Worm (Caenorhabditis elegans) whole organism, L3 larva: Measurements from ENCODE around the gene arrd-23.

Experiments
- R02D3.7 ChIP-seq: fragments of 150-350 bp; optimal IDR thresholded peaks from 2 replicates; lab custom pipeline; 2014; ENCODE audit warnings: missing biosample characterization, missing genetic modification characterization
- ZK546.5 ChIP-seq: sonication (generic microtip); optimal IDR thresholded peaks from 2 replicates; lab custom pipeline; 2017; ENCODE audit warnings: missing biosample characterization, missing genetic modification characterization
- aly-2 ChIP-seq: fragments of 150-350 bp; optimal IDR thresholded peaks from 2 replicates; lab custom pipeline; 2014; ENCODE audit warnings: missing biosample characterization, missing genetic modification characterization
- ama-1 ChIP-seq: fragments of 150-350 bp; optimal IDR thresholded peaks from 2 replicates; lab custom pipeline; 2018
- ceh-16 ChIP-seq: sonication (generic microtip); optimal IDR thresholded peaks from 2 replicates; lab custom pipeline; 2017; ENCODE audit warnings: missing biosample characterization, missing genetic modification characterization
- ceh-9 ChIP-seq: sonication (generic microtip); optimal IDR thresholded peaks from 2 replicates; lab custom pipeline; 2018; ENCODE audit warnings: missing biosample characterization, missing genetic modification characterization
- daf-12 ChIP-seq: fragments of 150-350 bp; optimal IDR thresholded peaks from 2 replicates; lab custom pipeline; 2014; ENCODE audit warnings: missing biosample characterization, missing genetic modification reagents, missing genetic modification characterization
- egl-27 ChIP-seq: sonication (generic microtip); optimal IDR thresholded peaks from 4 replicates; lab custom pipeline; 2017; ENCODE audit warnings: missing biosample characterization, missing genetic modification reagents, missing genetic modification characterization
- egl-5 ChIP-seq: fragments of 150-350 bp; optimal IDR thresholded peaks from 2 replicates; lab custom pipeline; 2017; ENCODE audit warnings: missing biosample characterization, missing genetic modification reagents, missing genetic modification characterization, inconsistent platforms
- elt-1 ChIP-seq: fragments of 150-350 bp; optimal IDR thresholded peaks from 2 replicates; lab custom pipeline; 2014; ENCODE audit warnings: missing biosample characterization, missing genetic modification characterization
- elt-2 ChIP-seq: sonication (generic microtip); optimal IDR thresholded peaks from 2 replicates; lab custom pipeline; 2016; ENCODE audit warnings: missing genetic modification reagents, mild to moderate bottlenecking, missing genetic modification characterization, missing compliant biosample characterization
- eor-1 ChIP-seq, 2 experiments: fragments of 150-350 bp; optimal IDR thresholded peaks; 2 replicates each; lab custom pipeline; 2014 to 2018; ENCODE audit warnings: missing biosample characterization in 2 of 2, missing genetic modification characterization in 2 of 2
- fkh-2 ChIP-seq: fragments of 150-350 bp; optimal IDR thresholded peaks from 2 replicates; lab custom pipeline; 2014; ENCODE audit warnings: missing biosample characterization, missing genetic modification reagents, missing genetic modification characterization
- fos-1 ChIP-seq: fragments of 150-350 bp; optimal IDR thresholded peaks from 2 replicates; lab custom pipeline; 2014; ENCODE audit warnings: missing biosample characterization, missing genetic modification characterization
- jun-1 ChIP-seq: fragments of 150-350 bp; optimal IDR thresholded peaks from 2 replicates; lab custom pipeline; 2014; ENCODE audit warnings: missing biosample characterization, missing genetic modification reagents, missing genetic modification characterization
- lin-39 ChIP-seq: fragments of 150-350 bp; optimal IDR thresholded peaks from 2 replicates; lab custom pipeline; 2018; ENCODE audit warnings: missing biosample characterization, missing genetic modification reagents, missing genetic modification characterization
- lsy-12 ChIP-seq: sonication (generic microtip); optimal IDR thresholded peaks from 2 replicates; lab custom pipeline; 2016; ENCODE audit warnings: mild to moderate bottlenecking, missing genetic modification characterization, missing compliant biosample characterization
- mdl-1 ChIP-seq: fragments of 150-350 bp; optimal IDR thresholded peaks from 2 replicates; lab custom pipeline; 2014; ENCODE audit warnings: missing biosample characterization, missing genetic modification characterization
- mml-1 ChIP-seq: fragments of 150-350 bp; sonication (generic microtip); optimal IDR thresholded peaks from 3 replicates; lab custom pipeline; 2014; ENCODE audit warnings: missing biosample characterization, missing genetic modification characterization
- nfya-1 ChIP-seq: sonication (generic microtip); optimal IDR thresholded peaks from 2 replicates; lab custom pipeline; 2017; ENCODE audit warnings: missing genetic modification characterization, mild to moderate bottlenecking, missing compliant biosample characterization, antibody characterized with exemption, moderate library complexity; ENCODE audit not compliant: insufficient read depth
- nhr-12 ChIP-seq: fragments of 150-350 bp; optimal IDR thresholded peaks from 2 replicates; lab custom pipeline; 2014; ENCODE audit warnings: missing biosample characterization, missing genetic modification characterization
- nhr-23 ChIP-seq: fragments of 150-350 bp; optimal IDR thresholded peaks from 2 replicates; lab custom pipeline; 2014; ENCODE audit warnings: missing biosample characterization, missing genetic modification reagents, missing genetic modification characterization
- nhr-237 ChIP-seq: fragments of 150-350 bp; optimal IDR thresholded peaks from 2 replicates; lab custom pipeline; 2014; ENCODE audit warnings: missing biosample characterization, missing genetic modification characterization
- nhr-25 ChIP-seq: sonication (generic microtip); optimal IDR thresholded peaks from 2 replicates; lab custom pipeline; 2017; ENCODE audit warnings: missing biosample characterization, missing genetic modification characterization
- nhr-43 ChIP-seq: sonication (generic microtip); optimal IDR thresholded peaks from 2 replicates; lab custom pipeline; 2016; ENCODE audit warnings: mild to moderate bottlenecking, missing genetic modification characterization, missing compliant biosample characterization; ENCODE audit not compliant: poor library complexity, severe bottlenecking
- nhr-67 ChIP-seq: fragments of 150-350 bp; optimal IDR thresholded peaks from 2 replicates; lab custom pipeline; 2014; ENCODE audit warnings: missing biosample characterization, missing genetic modification characterization
- nhr-76 ChIP-seq: fragments of 150-350 bp; sonication (generic microtip); optimal IDR thresholded peaks from 5 replicates; lab custom pipeline; 2014; ENCODE audit warnings: missing biosample characterization, missing genetic modification characterization
- nhr-77 ChIP-seq: fragments of 150-350 bp; optimal IDR thresholded peaks from 2 replicates; lab custom pipeline; 2014; ENCODE audit warnings: missing biosample characterization, missing genetic modification characterization
- pha-4 ChIP-seq: fragments of 150-350 bp; optimal IDR thresholded peaks from 2 replicates; lab custom pipeline; 2014; ENCODE audit warnings: missing biosample characterization, missing genetic modification reagents, missing genetic modification characterization
- pqm-1 ChIP-seq: fragments of 150-350 bp; optimal IDR thresholded peaks from 2 replicates; lab custom pipeline; 2017; ENCODE audit warnings: missing biosample characterization, missing genetic modification characterization, inconsistent platforms
- sea-2 ChIP-seq: fragments of 150-350 bp; sonication (generic microtip); optimal IDR thresholded peaks from 4 replicates; lab custom pipeline; 2014; ENCODE audit warnings: missing biosample characterization, missing genetic modification reagents, missing genetic modification characterization
- skn-1 ChIP-seq: fragments of 150-350 bp; optimal IDR thresholded peaks from 2 replicates; lab custom pipeline; 2014; ENCODE audit warnings: missing biosample characterization, missing genetic modification characterization
- unc-39 ChIP-seq: sonication (generic microtip); optimal IDR thresholded peaks from 4 replicates; lab custom pipeline; 2017; ENCODE audit warnings: missing biosample characterization, missing genetic modification characterization
- zag-1 ChIP-seq: fragments of 150-350 bp; optimal IDR thresholded peaks from 2 replicates; lab custom pipeline; 2014; ENCODE audit warnings: missing biosample characterization, missing genetic modification characterization
- ztf-11 ChIP-seq: fragments of 150-350 bp; optimal IDR thresholded peaks from 2 replicates; lab custom pipeline; 2014; ENCODE audit warnings: missing biosample characterization, missing genetic modification characterization
- ztf-4 ChIP-seq: fragments of 150-350 bp; optimal IDR thresholded peaks from 2 replicates; lab custom pipeline; 2014; ENCODE audit warnings: missing biosample characterization, missing genetic modification characterization

The arrd-23 gene

DNA sequence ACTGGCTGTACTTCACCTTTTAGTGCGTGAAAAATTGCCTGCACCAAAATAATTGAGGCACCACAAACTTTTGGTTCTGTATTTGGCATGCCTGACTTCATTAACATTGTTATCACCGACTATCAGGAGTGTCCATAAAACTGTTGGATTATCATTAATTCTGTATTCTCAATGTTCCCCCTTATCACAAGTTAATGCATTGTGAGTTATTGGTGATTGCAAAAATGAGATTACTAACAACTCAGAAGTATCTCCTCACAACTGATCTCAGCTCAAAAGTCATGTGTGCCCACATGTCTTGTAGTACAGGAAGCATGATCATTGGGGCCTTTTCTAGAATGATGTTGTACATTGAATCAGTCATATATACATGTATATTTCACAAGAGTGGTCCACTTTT lies at the start of gene arrd-23:
Gene arrd-23, plus strand, starts transcription at position 301 of the 400 bp plus-strand sequence.
- TF ChIP-seq zag-1 (tag; lab: Kevin White, UChicago) (no peak), ceh-16 (no peak), jun-1 (no peak), ama-1 (lab: Kevin White, UChicago) (no peak), nhr-67 (no peak), nhr-76 (tag; lab: Kevin White, UChicago) (no peak), unc-39 (tag; lab: Kevin White, UChicago) (no peak), aly-2 (tag; lab: Kevin White, UChicago) (no peak), mdl-1 (tag; lab: Kevin White, UChicago) (no peak), nhr-12 (tag; lab: Kevin White, UChicago) (no peak), lin-39 (tag; lab: Kevin White, UChicago) (no peak), nhr-25 (no peak), sea-2 (GFP tag; lab: Kevin White, UChicago) (no peak), elt-1 (tag; lab: Kevin White, UChicago) (no peak), daf-12 (tag; lab: Kevin White, UChicago) (no peak), mml-1 (tag; lab: Kevin White, UChicago) (no peak), elt-2 (tag; lab: Kevin White, UChicago) (no peak), eor-1 (tag; optimal IDR thresholded peaks at IDR 0.05; lab: Kevin White, UChicago) (no peak), nhr-77 (tag; lab: Kevin White, UChicago) (no peak), ztf-4 (no peak)

ce11 chrX:4840653-4841052 lies 45.1 kb upstream of the arrd-23 start:
- TF ChIP-seq lsy-12 (tag; lab: Kevin White, UChicago) (no peak), nhr-43 (tag; lab: Kevin White, UChicago) (no peak), zag-1 (tag; lab: Kevin White, UChicago) (no peak), nhr-237 (tag; lab: Kevin White, UChicago) (no peak), pha-4 (tag; lab: Kevin White, UChicago) (no peak), pqm-1 (tag; lab: Kevin White, UChicago) (no peak), mml-1 (tag; lab: Kevin White, UChicago) (no peak)

DNA sequence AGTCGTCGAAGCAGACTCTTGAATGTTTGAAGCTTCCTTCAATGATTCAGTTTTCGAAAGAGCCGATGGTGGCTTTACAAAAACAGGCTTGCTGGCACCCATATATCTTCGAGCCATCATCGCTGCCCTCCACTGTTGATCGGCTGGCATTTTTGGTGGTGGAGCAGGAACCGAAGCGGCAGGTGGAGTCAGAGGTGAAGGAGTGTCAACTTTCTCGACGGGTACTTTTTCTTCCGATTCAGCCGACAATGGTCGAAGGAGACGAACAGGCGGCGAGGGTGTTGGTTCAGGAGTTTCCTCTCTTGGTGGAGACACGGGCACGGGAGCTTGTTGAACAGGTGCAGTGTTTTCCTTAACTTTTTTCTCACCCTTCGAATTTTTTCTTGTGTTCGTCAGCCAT lies 43.4 kb upstream of the arrd-23 start:
- TF ChIP-seq fos-1 (tag; lab: Kevin White, UChicago) (no peak), fkh-2 (tag; lab: Kevin White, UChicago) (no peak), lsy-12 (tag; lab: Kevin White, UChicago) (no peak), aly-2 (tag; lab: Kevin White, UChicago) (no peak), unc-39 (tag; lab: Kevin White, UChicago) (no peak), nfya-1 (no peak), nhr-23 (tag; lab: Kevin White, UChicago) (no peak), ZK546.5 (tag; lab: Kevin White, UChicago) (no peak)

- TF ChIP-seq R02D3.7 (tag; lab: Kevin White, UChicago) (no peak), nhr-23 (tag; lab: Kevin White, UChicago) (no peak), zag-1 (tag; lab: Kevin White, UChicago) (no peak), sea-2 (GFP tag; lab: Kevin White, UChicago) (no peak), skn-1 (tag; lab: Kevin White, UChicago) (no peak), nhr-76 (tag; lab: Kevin White, UChicago) (no peak), pqm-1 (tag; lab: Kevin White, UChicago) (no peak), ceh-9 (tag; lab: Kevin White, UChicago) (no peak)
- TF ChIP-seq, all 47 proteins: peak for 0
Observed at ce11 chrX:4844765-4845164, 41.0 kb upstream of the arrd-23 start.

DNA sequence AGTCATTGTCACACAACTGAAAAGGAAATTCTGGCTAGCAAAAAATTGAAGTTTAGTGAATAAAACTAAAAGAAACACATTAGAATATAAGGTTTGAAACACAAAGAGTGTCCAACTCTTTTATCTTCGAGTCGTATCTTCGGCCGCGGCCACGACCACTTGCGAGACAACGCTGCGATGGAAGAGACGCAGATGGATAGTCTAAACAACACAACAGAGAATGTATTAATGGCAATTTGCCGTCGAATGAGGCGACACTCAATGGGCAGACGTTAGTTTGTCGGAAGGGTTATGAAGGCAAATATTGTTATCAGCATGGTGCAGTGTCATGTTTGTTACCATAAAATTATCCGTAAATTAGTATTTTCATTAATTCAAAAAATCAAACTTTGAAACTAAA lies 32.7 kb upstream of the arrd-23 start, which contains the start of gene F39C12.1:
Gene F39C12.1, minus strand, starts transcription at position 136 of the 400 bp plus-strand sequence.
- TF ChIP-seq nhr-76 (tag; lab: Kevin White, UChicago), result no peak
- TF ChIP-seq egl-27, result no peak
- TF ChIP-seq nhr-25, result peak; percentile 61
- TF ChIP-seq fkh-2 (tag; lab: Kevin White, UChicago), result no peak
- peak; percentile 72 for TF ChIP-seq pqm-1 (tag; lab: Kevin White, UChicago)
- TF ChIP-seq unc-39 (tag; lab: Kevin White, UChicago), result no peak
- peak; percentile 81 for TF ChIP-seq elt-2 (tag; lab: Kevin White, UChicago)
- TF ChIP-seq aly-2 (tag; lab: Kevin White, UChicago), result no peak
- no peak for TF ChIP-seq ztf-11
- TF ChIP-seq egl-5 (tag; lab: Kevin White, UChicago), result peak; percentile 36
- TF ChIP-seq elt-1 (tag; lab: Kevin White, UChicago), result peak; percentile 63
- TF ChIP-seq ceh-9 (tag; lab: Kevin White, UChicago), result no peak
- no peak for TF ChIP-seq nhr-23 (tag; lab: Kevin White, UChicago)
- TF ChIP-seq, all 47 proteins: peak for 5
